Fruit fly (Drosophila melanogaster) whole organism, pupa: ENCODE results near the gene pps.

Experiments used
- CG10348 ChIP-seq: fragments of 200-800 bp; sonication (Bioruptor generic); IDR thresholded peaks from 2 replicates; pipeline ENCODE4 v1.3.6; 2022; ENCODE audit warnings: missing biosample characterization, missing genetic modification characterization
- CG12605 ChIP-seq: fragments of 200-800 bp; sonication (Bioruptor generic); IDR thresholded peaks from 2 replicates; pipeline ENCODE4 v1.3.6; 2022; ENCODE audit warnings: missing biosample characterization, missing genetic modification characterization
- CG13204 ChIP-seq: fragments of 200-800 bp; sonication (Bioruptor generic); optimal IDR thresholded peaks from 2 replicates; lab custom pipeline; 2018; ENCODE audit warnings: missing biosample characterization, mild to moderate bottlenecking, missing genetic modification characterization, moderate library complexity
- CG14655 ChIP-seq: fragments of 200-800 bp; sonication (Bioruptor generic); optimal IDR thresholded peaks from 3 replicates; lab custom pipeline; 2017; ENCODE audit warnings: mild to moderate bottlenecking, missing biosample characterization, missing genetic modification reagents, missing genetic modification characterization
- CG15710 ChIP-seq: fragments of 200-800 bp; sonication (Bioruptor generic); optimal IDR thresholded peaks from 2 replicates; lab custom pipeline; 2018; ENCODE audit warnings: missing biosample characterization, mild to moderate bottlenecking, missing genetic modification characterization, moderate library complexity
- CG17806 ChIP-seq: fragments of 200-800 bp; sonication (Bioruptor generic); optimal IDR thresholded peaks from 2 replicates; lab custom pipeline; 2018; ENCODE audit warnings: missing biosample characterization, mild to moderate bottlenecking, missing genetic modification characterization, moderate library complexity
- CG32121 ChIP-seq: fragments of 200-800 bp; sonication (Bioruptor generic); IDR thresholded peaks from 2 replicates; pipeline ENCODE4 v1.3.6; 2022; ENCODE audit warnings: missing biosample characterization, missing genetic modification characterization
- CG34367 ChIP-seq: fragments of 200-800 bp; sonication (Bioruptor generic); optimal IDR thresholded peaks from 2 replicates; lab custom pipeline; 2018; ENCODE audit warnings: missing biosample characterization, mild to moderate bottlenecking, missing genetic modification characterization
- CG4496 ChIP-seq: fragments of 200-800 bp; sonication (Bioruptor generic); IDR thresholded peaks from 3 replicates; pipeline ENCODE4 v1.3.6; 2022; ENCODE audit warnings: missing biosample characterization, missing genetic modification characterization
- CG8159 ChIP-seq: fragments of 200-800 bp; sonication (Bioruptor generic); optimal IDR thresholded peaks from 3 replicates; lab custom pipeline; 2018; ENCODE audit warnings: missing biosample characterization, mild to moderate bottlenecking, missing genetic modification characterization, moderate library complexity
- CG8301 ChIP-seq: fragments of 200-800 bp; sonication (Bioruptor generic); optimal IDR thresholded peaks from 2 replicates; lab custom pipeline; 2018; ENCODE audit warnings: missing biosample characterization, mild to moderate bottlenecking, missing genetic modification characterization
- CG9948 ChIP-seq: fragments of 200-800 bp; sonication (Bioruptor generic); optimal IDR thresholded peaks from 2 replicates; lab custom pipeline; 2018; ENCODE audit warnings: missing biosample characterization, mild to moderate bottlenecking, missing genetic modification characterization, moderate library complexity
- D1 ChIP-seq: fragments of 200-800 bp; sonication (Bioruptor generic); optimal IDR thresholded peaks from 2 replicates; lab custom pipeline; 2018; ENCODE audit warnings: missing biosample characterization, mild to moderate bottlenecking, missing genetic modification characterization, moderate library complexity
- EcR ChIP-seq: fragments of 200-800 bp; sonication (Bioruptor generic); optimal IDR thresholded peaks from 3 replicates; lab custom pipeline; 2019; ENCODE audit warnings: missing biosample characterization, missing genetic modification characterization, mild to moderate bottlenecking, moderate library complexity, missing genetic modification reagents
- Pif1A ChIP-seq: fragments of 200-800 bp; sonication (Bioruptor generic); optimal IDR thresholded peaks from 3 replicates; lab custom pipeline; 2016; ENCODE audit warnings: missing biosample characterization, missing genetic modification characterization
- Pif1B ChIP-seq: fragments of 200-800 bp; sonication (Bioruptor generic); optimal IDR thresholded peaks from 3 replicates; lab custom pipeline; 2016; ENCODE audit warnings: missing biosample characterization, missing genetic modification characterization
- Snoo ChIP-seq: fragments of 200-800 bp; sonication (Bioruptor generic); optimal IDR thresholded peaks from 3 replicates; lab custom pipeline; 2017; ENCODE audit warnings: missing biosample characterization, mild to moderate bottlenecking, missing genetic modification characterization, inconsistent platforms
- fd96Ca ChIP-seq: fragments of 200-800 bp; sonication (Bioruptor generic); IDR thresholded peaks from 3 replicates; pipeline ENCODE4 v1.3.6; 2022; ENCODE audit warnings: missing biosample characterization, missing genetic modification characterization
- gl ChIP-seq: fragments of 200-800 bp; sonication (Bioruptor generic); optimal IDR thresholded peaks from 2 replicates; lab custom pipeline; 2018; ENCODE audit warnings: missing biosample characterization, mild to moderate bottlenecking, missing genetic modification characterization
- rn ChIP-seq: fragments of 200-800 bp; sonication (Bioruptor generic); IDR thresholded peaks from 2 replicates; pipeline ENCODE4 v1.3.6; 2022; ENCODE audit warnings: missing biosample characterization, missing genetic modification characterization

The pps gene

DNA sequence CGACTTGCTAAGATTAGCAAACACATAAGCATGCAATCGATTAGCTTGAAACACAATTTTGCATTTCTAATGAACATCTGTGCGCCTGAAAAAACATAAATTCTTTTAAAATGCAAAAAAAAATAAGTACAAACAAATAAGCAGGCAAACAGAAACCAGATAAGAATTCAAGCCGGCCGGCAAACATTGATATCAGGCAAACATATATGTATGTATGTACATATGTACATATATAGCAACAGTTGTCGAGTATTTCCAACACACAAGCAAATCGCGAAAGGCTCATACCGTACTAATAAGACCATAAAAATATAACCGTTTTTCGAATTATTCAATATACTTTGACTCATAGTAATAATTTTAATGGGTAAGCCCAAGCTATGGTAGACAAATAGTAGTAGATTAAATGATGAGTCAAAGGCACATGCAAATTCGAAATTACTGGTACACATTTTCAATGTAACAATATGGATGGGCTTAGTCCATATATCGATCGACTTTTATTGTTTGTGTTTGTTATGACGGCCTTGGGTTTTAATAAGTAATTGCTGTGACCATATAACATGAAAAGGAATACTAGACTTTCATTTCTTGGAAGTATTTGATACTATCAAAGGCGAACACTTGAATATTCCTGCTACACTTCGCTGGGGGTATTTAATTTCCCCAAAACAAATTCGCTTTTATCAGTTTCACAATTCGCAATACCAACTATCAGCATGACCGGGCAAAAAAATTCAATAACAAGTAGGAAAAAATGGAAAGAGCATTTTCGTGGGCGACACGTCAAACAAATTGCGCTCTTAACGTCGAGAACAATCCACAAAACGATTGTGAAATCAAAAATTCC is 43.6 kb upstream of the pps start:
- TF ChIP-seq EcR (GFP tag; lab: Kevin White, UChicago) (no peak), CG8159 (tag; lab: Kevin White, UChicago) (no peak), CG9948 (tag; lab: Kevin White, UChicago) (no peak), CG4496 (no peak), CG17806 (no peak), CG14655 (GFP tag; lab: Kevin White, UChicago) (no peak), Snoo (no peak), CG8301 (no peak), CG10348 (no peak), fd96Ca (GFP tag; lab: Robert Waterston, UW) (no peak), CG13204 (GFP tag; lab: Kevin White, UChicago) (no peak)

DNA sequence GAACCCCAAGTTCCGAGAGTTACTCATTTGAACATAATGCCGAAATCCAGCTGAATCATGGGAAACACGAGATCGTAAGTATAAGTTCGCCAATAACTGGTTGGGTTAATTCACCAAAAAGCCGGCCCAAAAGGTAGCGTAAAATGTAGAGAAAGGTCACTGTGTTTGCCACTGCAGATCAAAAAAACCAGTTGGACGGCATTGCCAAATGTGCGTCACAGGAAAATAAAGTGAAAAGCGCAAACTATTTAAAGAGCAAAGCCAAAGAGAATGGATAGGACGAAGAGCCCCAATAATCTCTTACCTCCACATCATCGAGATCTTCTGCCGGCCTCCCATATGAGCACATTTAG is 43.0 kb upstream of the pps start:
- TF ChIP-seq CG8159 (tag; lab: Kevin White, UChicago) (no peak), fd96Ca (GFP tag; lab: Robert Waterston, UW) (no peak), CG34367 (no peak), D1 (tag; lab: Kevin White, UChicago) (no peak), EcR (GFP tag; lab: Kevin White, UChicago) (peak; percentile 84), CG4496 (no peak), CG12605 (GFP tag; lab: Robert Waterston, UW) (peak; percentile 10; the same call in 1 of the 2 replicates), CG15710 (tag; lab: Kevin White, UChicago) (no peak), CG14655 (GFP tag; lab: Kevin White, UChicago) (no peak)

DNA sequence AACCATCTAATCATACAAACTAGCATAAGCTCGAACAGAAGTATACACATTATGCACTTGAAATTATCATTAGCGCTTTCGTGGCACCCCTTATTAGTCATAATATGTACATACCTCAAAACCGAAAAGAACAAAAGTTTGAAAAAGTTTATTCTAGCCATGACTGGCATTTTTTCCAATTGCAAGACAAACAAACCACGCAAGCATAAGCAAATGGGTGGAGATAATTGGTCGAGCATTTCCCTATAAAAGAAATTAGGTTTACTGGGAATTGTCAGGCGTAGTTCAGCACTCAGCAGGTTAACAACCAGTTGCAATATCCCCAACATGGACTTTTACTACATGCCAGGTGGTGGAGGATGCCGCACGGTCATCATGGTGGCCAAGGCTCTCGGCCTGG is 42.0 kb upstream of the pps start, which contains the start of gene GstD2:
TSS of gene GstD2 (plus strand) at position 301 of the 400 bp plus-strand sequence.
- TF ChIP-seq CG4496 (no peak), CG8301 (no peak), CG13204 (GFP tag; lab: Kevin White, UChicago) (no peak), CG9948 (tag; lab: Kevin White, UChicago) (no peak)

DNA sequence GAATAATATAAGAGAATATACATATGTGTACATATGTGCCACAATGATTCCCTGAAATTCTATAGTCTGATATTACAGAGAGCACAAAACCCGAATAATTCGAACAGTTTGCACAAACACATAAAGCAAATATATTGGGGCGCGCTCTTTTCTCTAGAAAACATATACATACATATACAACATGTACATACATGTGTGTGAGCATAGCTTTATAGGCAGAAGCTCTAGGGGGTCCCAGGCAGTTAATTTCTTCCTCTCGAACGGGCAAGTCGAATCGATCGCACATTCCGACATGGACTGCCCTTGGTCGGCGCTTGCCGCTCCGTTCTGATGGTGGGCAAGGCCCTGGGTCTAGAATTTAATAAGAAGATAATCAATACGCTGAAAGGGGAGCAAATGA is 40.8 kb upstream of the pps start, which contains the start of gene GstD3:
TSS of gene GstD3 (plus strand) at position 269 of the 400 bp plus-strand sequence.
- TF ChIP-seq Pif1B, result no peak
- TF ChIP-seq CG32121 (GFP tag; lab: Robert Waterston, UW), result no peak
- TF ChIP-seq EcR (GFP tag; lab: Kevin White, UChicago), result peak; percentile 25

DNA sequence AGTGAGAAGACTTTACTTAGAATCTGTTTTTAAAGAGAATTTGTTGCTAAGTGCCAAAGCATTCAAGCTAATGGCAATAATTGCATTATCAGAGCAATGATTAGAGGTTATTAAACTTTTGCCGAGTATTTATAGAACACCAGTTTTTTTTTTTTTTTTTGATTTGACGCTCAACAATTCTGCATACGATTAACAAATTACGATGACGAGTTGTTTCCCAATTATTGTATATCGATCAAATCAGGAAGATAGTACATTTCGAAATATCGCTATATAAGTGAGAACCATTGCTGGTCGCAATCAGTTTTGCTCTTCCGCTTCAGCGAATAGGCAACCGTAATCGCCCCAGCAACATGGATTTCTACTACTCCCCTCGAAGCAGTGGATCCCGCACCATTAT is 39.8 kb upstream of the pps start, which contains the start of gene GstD4:
TSS of gene GstD4 (plus strand) at position 301 of the 400 bp plus-strand sequence.
- TF ChIP-seq CG8159 (tag; lab: Kevin White, UChicago) (no peak), EcR (GFP tag; lab: Kevin White, UChicago) (peak; percentile 21), D1 (tag; lab: Kevin White, UChicago) (no peak), CG34367 (no peak), CG9948 (tag; lab: Kevin White, UChicago) (no peak)

DNA sequence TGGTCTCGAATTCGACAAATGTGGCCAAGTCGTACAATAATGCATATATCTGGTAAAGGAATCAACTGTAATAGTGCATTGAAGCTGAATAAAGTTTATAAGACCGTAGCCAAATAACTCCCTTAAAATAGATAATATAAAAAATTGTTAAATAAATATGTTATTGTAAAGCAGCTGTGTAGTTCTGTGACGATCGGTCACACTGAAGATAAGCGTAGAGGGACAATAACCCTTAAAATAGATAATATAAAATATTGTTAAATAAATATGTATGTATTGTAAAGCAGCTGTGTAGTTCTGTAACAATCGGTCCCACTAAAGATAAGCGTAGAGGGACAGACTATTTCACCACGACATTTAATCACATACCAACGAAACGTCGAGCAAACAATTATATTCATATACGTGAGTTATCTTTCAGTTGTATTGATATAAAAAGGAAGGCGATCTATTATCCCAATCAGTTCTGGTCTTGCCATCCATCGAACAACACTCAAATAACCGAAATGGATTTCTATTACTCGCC is 38.3 kb upstream of the pps start, which contains the start of gene GstD5:
TSS of gene GstD5 (plus strand) at position 476 of the 526 bp plus-strand sequence.
- TF ChIP-seq CG8159 (tag; lab: Kevin White, UChicago) (no peak), EcR (GFP tag; lab: Kevin White, UChicago) (peak; percentile 76)

DNA sequence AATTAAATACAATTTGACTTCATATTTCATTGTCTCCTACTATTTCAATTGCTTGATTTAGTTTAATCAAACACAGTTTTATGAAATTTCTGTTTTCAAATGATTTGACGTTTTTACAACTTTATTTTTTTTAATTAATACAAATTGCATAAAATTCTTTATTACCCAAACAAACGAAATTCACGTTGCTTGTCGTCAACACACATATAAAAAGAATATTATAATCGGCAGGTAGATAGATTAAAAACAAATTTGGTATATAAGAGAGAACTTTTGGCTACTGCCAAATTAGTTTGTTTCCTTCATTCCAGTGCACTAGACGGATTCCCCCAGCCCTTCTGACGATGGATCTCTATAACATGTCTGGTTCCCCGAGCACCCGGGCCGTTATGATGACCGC is 36.8 kb upstream of the pps start, which contains the start of gene GstD6:
TSS of gene GstD6 (plus strand) at position 301 of the 400 bp plus-strand sequence.
- TF ChIP-seq EcR (GFP tag; lab: Kevin White, UChicago) (no peak), CG10348 (no peak), gl (no peak), Pif1A (GFP tag; lab: Kevin White, UChicago) (no peak), Pif1B (no peak), rn (GFP tag; lab: Robert Waterston, UW) (no peak), CG12605 (GFP tag; lab: Robert Waterston, UW) (no peak), CG17806 (no peak), CG14655 (GFP tag; lab: Kevin White, UChicago) (no peak), CG4496 (no peak), fd96Ca (GFP tag; lab: Robert Waterston, UW) (no peak)
- TF ChIP-seq, all 21 proteins: peak for 0

DNA sequence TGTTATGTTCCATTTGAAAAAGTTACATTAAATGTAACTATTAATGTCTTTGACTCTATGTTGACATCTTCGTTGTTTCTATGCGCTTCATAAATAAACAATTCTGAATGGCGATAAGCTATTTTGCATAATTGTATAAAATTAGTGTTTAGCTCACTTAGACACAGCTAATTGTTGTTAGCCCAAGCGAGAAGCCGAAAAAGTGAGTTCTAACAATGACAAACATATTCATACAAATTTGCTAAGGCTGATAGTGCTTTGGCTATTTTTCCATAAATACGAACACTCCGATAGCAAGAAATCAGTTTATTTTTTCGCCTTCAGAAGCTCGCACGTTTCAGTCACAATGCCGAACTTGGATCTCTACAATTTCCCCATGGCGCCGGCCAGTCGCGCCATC is 35.4 kb upstream of the pps start, which contains the start of gene GstD7:
TSS of gene GstD7 (plus strand) at position 301 of the 400 bp plus-strand sequence.
- TF ChIP-seq CG13204 (GFP tag; lab: Kevin White, UChicago) (no peak), CG34367 (no peak), CG17806 (no peak), CG9948 (tag; lab: Kevin White, UChicago) (no peak), CG10348 (no peak), Pif1B (no peak), CG14655 (GFP tag; lab: Kevin White, UChicago) (no peak)
